Fruit fly (Drosophila melanogaster) whole organism, embryonic: ENCODE results near the gene Jhbp12.

Experiments used
- ATbp ChIP-seq: fragments of 200-800 bp; sonication (Bioruptor generic); optimal IDR thresholded peaks from 2 replicates; lab custom pipeline; 2017; ENCODE audit warnings: missing biosample characterization, mild to moderate bottlenecking, missing genetic modification characterization, missing genetic modification reagents
- CG1024 ChIP-seq: fragments of 200-800 bp; sonication (Bioruptor generic); IDR thresholded peaks from 2 replicates; pipeline ENCODE4 v1.3.6; 2022; ENCODE audit warnings: missing biosample characterization, missing genetic modification characterization
- CG11504 ChIP-seq: fragments of 200-800 bp; sonication (Bioruptor generic); optimal IDR thresholded peaks from 3 replicates; lab custom pipeline; 2019; ENCODE audit warnings: missing biosample characterization, mild to moderate bottlenecking, missing genetic modification characterization, moderate library complexity
- CG12071 ChIP-seq: fragments of 200-800 bp; sonication (Bioruptor generic); optimal IDR thresholded peaks from 3 replicates; lab custom pipeline; 2018; ENCODE audit warnings: missing biosample characterization, mild to moderate bottlenecking, missing genetic modification characterization
- CG12219 ChIP-seq: fragments of 200-800 bp; sonication (Bioruptor generic); optimal IDR thresholded peaks from 3 replicates; lab custom pipeline; 2018; ENCODE audit warnings: missing biosample characterization, mild to moderate bottlenecking, missing genetic modification characterization
- CG12299 ChIP-seq: fragments of 200-800 bp; sonication (Bioruptor generic); optimal IDR thresholded peaks from 2 replicates; lab custom pipeline; 2018; ENCODE audit warnings: missing biosample characterization, mild to moderate bottlenecking, missing genetic modification characterization
- CG12769 ChIP-seq: fragments of 200-800 bp; sonication (Bioruptor generic); optimal IDR thresholded peaks from 2 replicates; lab custom pipeline; 2019; ENCODE audit warnings: missing biosample characterization, mild to moderate bottlenecking, missing genetic modification characterization, moderate library complexity
- CG17568 ChIP-seq: fragments of 200-800 bp; sonication (Bioruptor generic); optimal IDR thresholded peaks from 2 replicates; lab custom pipeline; 2018; ENCODE audit warnings: missing biosample characterization, mild to moderate bottlenecking, missing genetic modification characterization, moderate library complexity
- CG2116 ChIP-seq: fragments of 200-800 bp; sonication (Bioruptor generic); optimal IDR thresholded peaks from 3 replicates; lab custom pipeline; 2018; ENCODE audit warnings: missing biosample characterization, mild to moderate bottlenecking, missing genetic modification characterization
- CG2129 ChIP-seq: fragments of 200-800 bp; sonication (Bioruptor generic); IDR thresholded peaks from 2 replicates; pipeline ENCODE4 v1.3.6; 2022; ENCODE audit warnings: missing biosample characterization, missing genetic modification characterization; ENCODE audit not compliant: partially characterized antibody
- CG30020 ChIP-seq: fragments of 200-800 bp; optimal IDR thresholded peaks from 2 replicates; lab custom pipeline; 2019; ENCODE audit warnings: missing biosample characterization, mild to moderate bottlenecking, missing genetic modification characterization, moderate library complexity
- CG31388 ChIP-seq: fragments of 200-800 bp; sonication (Bioruptor generic); optimal IDR thresholded peaks from 2 replicates; lab custom pipeline; 2016; ENCODE audit warnings: missing biosample characterization, missing genetic modification characterization
- CG31441 ChIP-seq: fragments of 200-800 bp; sonication (Bioruptor generic); IDR thresholded peaks from 2 replicates; pipeline ENCODE4 v1.3.6; 2022; ENCODE audit warnings: missing biosample characterization, missing genetic modification characterization
- CG3281 ChIP-seq: fragments of 200-800 bp; sonication (Bioruptor generic); optimal IDR thresholded peaks from 3 replicates; lab custom pipeline; 2017; ENCODE audit warnings: missing biosample characterization, mild to moderate bottlenecking, missing genetic modification characterization
- CG3726 ChIP-seq: fragments of 200-800 bp; sonication (Bioruptor generic); IDR thresholded peaks from 3 replicates; pipeline ENCODE4, ENCODE4 v1.3.6; 2022; ENCODE audit warnings: missing biosample characterization, missing genetic modification characterization
- CG4328 ChIP-seq: fragments of 200-800 bp; sonication (Bioruptor generic); optimal IDR thresholded peaks from 3 replicates; lab custom pipeline; 2017; ENCODE audit warnings: missing biosample characterization, missing genetic modification reagents, missing genetic modification characterization
- CG6254 ChIP-seq: fragments of 200-800 bp; sonication (Bioruptor generic); optimal IDR thresholded peaks from 3 replicates; lab custom pipeline; 2017; ENCODE audit warnings: mild to moderate bottlenecking, missing biosample characterization, missing genetic modification reagents, missing genetic modification characterization
- CG6791 ChIP-seq: fragments of 200-800 bp; sonication (Bioruptor generic); IDR thresholded peaks from 3 replicates; pipeline ENCODE4 v1.3.6; 2022; ENCODE audit warnings: missing biosample characterization, missing genetic modification characterization; ENCODE audit not compliant: partially characterized antibody
- CG7556 ChIP-seq: fragments of 200-800 bp; sonication (Bioruptor generic); optimal IDR thresholded peaks from 2 replicates; lab custom pipeline; 2017; ENCODE audit warnings: missing biosample characterization, mild to moderate bottlenecking, missing genetic modification characterization
- CG7745 ChIP-seq: fragments of 200-800 bp; sonication (Bioruptor generic); optimal IDR thresholded peaks from 2 replicates; lab custom pipeline; 2018; ENCODE audit warnings: missing biosample characterization, mild to moderate bottlenecking, missing genetic modification characterization, moderate library complexity
- CG8281 ChIP-seq: fragments of 200-800 bp; sonication (Bioruptor generic); optimal IDR thresholded peaks from 2 replicates; lab custom pipeline; 2018; ENCODE audit warnings: missing biosample characterization, mild to moderate bottlenecking, missing genetic modification characterization, moderate library complexity
- CG8765 ChIP-seq: fragments of 200-800 bp; sonication (Bioruptor generic); IDR thresholded peaks from 2 replicates; pipeline ENCODE4 v1.3.6; 2022; ENCODE audit warnings: missing biosample characterization, missing genetic modification characterization
- E2f2 ChIP-seq: fragments of 200-800 bp; sonication (Bioruptor generic); IDR thresholded peaks from 2 replicates; pipeline ENCODE4 v1.3.6; 2022; ENCODE audit warnings: missing biosample characterization, missing genetic modification characterization
- Elba2 ChIP-seq: fragments of 200-800 bp; sonication (Bioruptor generic); optimal IDR thresholded peaks from 3 replicates; lab custom pipeline; 2016; ENCODE audit warnings: missing biosample characterization, missing genetic modification characterization
- HLH54F ChIP-seq: fragments of 200-800 bp; sonication (Bioruptor generic); optimal IDR thresholded peaks from 3 replicates; lab custom pipeline; 2016; ENCODE audit warnings: missing biosample characterization, missing genetic modification characterization
- HmgZ ChIP-seq: fragments of 200-800 bp; sonication (Bioruptor generic); optimal IDR thresholded peaks from 2 replicates; lab custom pipeline; 2018; ENCODE audit warnings: missing biosample characterization, mild to moderate bottlenecking, missing genetic modification characterization
- Hsf ChIP-seq: fragments of 200-800 bp; sonication (Bioruptor generic); optimal IDR thresholded peaks from 3 replicates; lab custom pipeline; 2016; ENCODE audit warnings: missing biosample characterization, missing genetic modification characterization
- YL-1 ChIP-seq: fragments of 200-800 bp; sonication (Bioruptor generic); optimal IDR thresholded peaks from 3 replicates; lab custom pipeline; 2017; ENCODE audit warnings: missing biosample characterization, mild to moderate bottlenecking, missing genetic modification characterization
- ara ChIP-seq: fragments of 200-800 bp; sonication (Bioruptor generic); IDR thresholded peaks from 2 replicates; pipeline ENCODE4 v1.3.6; 2022; ENCODE audit warnings: missing biosample characterization, missing genetic modification characterization
- ato ChIP-seq: fragments of 200-800 bp; sonication (Bioruptor generic); IDR thresholded peaks from 2 replicates; pipeline ENCODE4 v1.3.6; 2022; ENCODE audit warnings: missing biosample characterization, missing genetic modification characterization; ENCODE audit not compliant: partially characterized antibody
- btn ChIP-seq: fragments of 200-800 bp; sonication (Bioruptor generic); optimal IDR thresholded peaks from 2 replicates; lab custom pipeline; 2016; ENCODE audit warnings: missing biosample characterization, missing genetic modification characterization
- da ChIP-seq: fragments of 200-800 bp; sonication (Bioruptor generic); optimal IDR thresholded peaks from 2 replicates; lab custom pipeline; 2016; ENCODE audit warnings: missing biosample characterization, missing genetic modification characterization
- dpn ChIP-seq, 2 experiments: fragments of 200-800 bp; sonication (Bioruptor generic); optimal IDR thresholded peaks; 3 replicates each; lab custom pipeline; 2016; ENCODE audit warnings: missing biosample characterization in 2 of 2, missing genetic modification characterization in 2 of 2
- eyg ChIP-seq: fragments of 200-800 bp; sonication (Bioruptor generic); optimal IDR thresholded peaks from 3 replicates; lab custom pipeline; 2016; ENCODE audit warnings: missing biosample characterization, missing genetic modification characterization
- hkb ChIP-seq, 2 experiments: fragments of 200-800 bp in 1 of 2; fragments of >200 bp in 1 of 2; sonication (Bioruptor generic) in 1 of 2; IDR thresholded peaks in 1 of 2; optimal IDR thresholded peaks in 1 of 2; 2 replicates each; pipeline versions ENCODE4 v1.3.6 to Lab custom; 2017 to 2022; ENCODE audit warnings: missing biosample characterization in 1 of 2, missing genetic modification characterization in 1 of 2
- inv ChIP-seq: fragments of 200-800 bp; sonication (Bioruptor generic); IDR thresholded peaks from 2 replicates; pipeline ENCODE4 v1.3.6; 2022; ENCODE audit warnings: missing biosample characterization, missing genetic modification characterization; ENCODE audit not compliant: partially characterized antibody
- jumu ChIP-seq: fragments of 200-800 bp; sonication (Bioruptor generic); optimal IDR thresholded peaks from 3 replicates; lab custom pipeline; 2016; ENCODE audit warnings: missing biosample characterization, missing genetic modification characterization
- lola ChIP-seq, 3 experiments: fragments of >200 bp in 2 of 3; fragments of 200-800 bp in 1 of 3; sonication (Bioruptor generic) in 1 of 3; optimal IDR thresholded peaks; 2 replicates each; lab custom pipeline; 2017 to 2019; ENCODE audit warnings: missing biosample characterization in 3 of 3, missing genetic modification characterization in 3 of 3, mild to moderate bottlenecking in 1 of 3, moderate library complexity in 1 of 3
- nerfin-2 ChIP-seq: fragments of 200-800 bp; sonication (Bioruptor generic); IDR thresholded peaks from 2 replicates; pipeline ENCODE4 v1.3.6; 2022; ENCODE audit warnings: missing biosample characterization, missing genetic modification characterization; ENCODE audit not compliant: partially characterized antibody
- run ChIP-seq: fragments of 200-800 bp; sonication (Bioruptor generic); optimal IDR thresholded peaks from 3 replicates; lab custom pipeline; 2018; ENCODE audit warnings: missing biosample characterization, mild to moderate bottlenecking, missing genetic modification characterization
- ssp ChIP-seq: fragments of 200-800 bp; sonication (Bioruptor generic); IDR thresholded peaks from 2 replicates; pipeline ENCODE4 v1.3.6; 2022; ENCODE audit warnings: missing biosample characterization, missing genetic modification characterization
- tin ChIP-seq: fragments of 200-800 bp; sonication (Bioruptor generic); optimal IDR thresholded peaks from 3 replicates; lab custom pipeline; 2016; ENCODE audit warnings: missing biosample characterization, missing genetic modification characterization
- tio ChIP-seq: fragments of 200-800 bp; sonication (Bioruptor generic); optimal IDR thresholded peaks from 2 replicates; lab custom pipeline; 2017; ENCODE audit warnings: missing biosample characterization, missing genetic modification characterization, inconsistent platforms
- toy ChIP-seq: fragments of 200-800 bp; sonication (Bioruptor generic); IDR thresholded peaks from 2 replicates; pipeline ENCODE4 v1.3.6; 2022; ENCODE audit warnings: missing biosample characterization, missing genetic modification characterization
- trh ChIP-seq: fragments of 200-800 bp; sonication (Bioruptor generic); optimal IDR thresholded peaks from 2 replicates; lab custom pipeline; 2016; ENCODE audit warnings: missing biosample characterization, missing genetic modification characterization
- tup ChIP-seq: fragments of 200-800 bp; sonication (Bioruptor generic); optimal IDR thresholded peaks from 2 replicates; lab custom pipeline; 2016; ENCODE audit warnings: missing biosample characterization, mild to moderate bottlenecking, missing genetic modification characterization, moderate library complexity
- unc-4 ChIP-seq: fragments of 200-800 bp; sonication (Bioruptor generic); IDR thresholded peaks from 2 replicates; pipeline ENCODE4 v1.3.6; 2022; ENCODE audit warnings: missing biosample characterization, missing genetic modification characterization; ENCODE audit not compliant: partially characterized antibody
- vfl ChIP-seq: fragments of 200-800 bp; sonication (Bioruptor generic); optimal IDR thresholded peaks from 2 replicates; lab custom pipeline; 2016; ENCODE audit warnings: missing biosample characterization, missing genetic modification characterization
- wor ChIP-seq: fragments of 200-800 bp; sonication (Bioruptor generic); IDR thresholded peaks from 2 replicates; pipeline ENCODE4 v1.3.6; 2022; ENCODE audit warnings: missing biosample characterization, missing genetic modification characterization
- zen ChIP-seq: fragments of 200-800 bp; sonication (Bioruptor generic); optimal IDR thresholded peaks from 3 replicates; lab custom pipeline; 2018; ENCODE audit warnings: missing biosample characterization, mild to moderate bottlenecking, missing genetic modification characterization, moderate library complexity

Jhbp12 gene

dm6 chr3R:24530328-24530727 is 5.7 kb downstream of the Jhbp12 start, which contains the start of the genes CG13623 and ana1 (continued):
- TF ChIP-seq da (GFP tag; lab: Kevin White, UChicago) (no peak), CG12071 (GFP tag; lab: Kevin White, UChicago) (no peak), CG12769 (tag; lab: Kevin White, UChicago) (no peak), hkb (optimal IDR thresholded peaks at IDR 0.05; lab: Kevin White, UChicago) (peak; percentile 20), hkb (GFP tag; IDR thresholded peaks at IDR 0.05; lab: Robert Waterston, UW) (no peak), HLH54F (GFP tag; lab: Kevin White, UChicago) (no peak), inv (peak; percentile 47), CG2129 (GFP tag; lab: Robert Waterston, UW) (peak; percentile 21; the same call in 1 of the 2 replicates), ato (0 out of 2 replicates have a peak, but pooled peaks have one; percentile 15), trh (no peak), CG8765 (no peak), Elba2 (GFP tag; lab: Kevin White, UChicago) (peak; percentile 51), CG7745 (no peak), CG7556 (GFP tag; lab: Kevin White, UChicago) (no peak), CG17568 (GFP tag; lab: Kevin White, UChicago) (no peak), dpn (GFP tag; optimal IDR thresholded peaks at IDR 0.05; lab: Kevin White, UChicago) (no peak), Hsf (GFP tag; lab: Kevin White, UChicago) (no peak), vfl (GFP tag; lab: Kevin White, UChicago) (no peak), CG3726 (GFP tag; lab: Robert Waterston, UW) (no peak), CG11504 (tag; lab: Kevin White, UChicago) (no peak), CG1024 (no peak), CG4328 (GFP tag; lab: Kevin White, UChicago) (no peak), tin (GFP tag; lab: Kevin White, UChicago) (no peak), CG6791 (GFP tag; lab: Robert Waterston, UW) (no peak), ATbp (GFP tag; lab: Kevin White, UChicago) (no peak), E2f2 (peak; percentile 85), eyg (GFP tag; lab: Kevin White, UChicago) (no peak), CG12299 (tag; lab: Kevin White, UChicago) (no peak), wor (GFP tag; lab: Robert Waterston, UW) (no peak), lola (GFP tag; optimal IDR thresholded peaks at IDR 0.05; lab: Kevin White, UChicago) (no peak), nerfin-2 (GFP tag; lab: Robert Waterston, UW) (no peak), toy (no peak), HmgZ (peak; percentile 1), CG31388 (GFP tag; lab: Kevin White, UChicago) (no peak), CG6254 (no peak), zen (tag; lab: Kevin White, UChicago) (no peak), unc-4 (GFP tag; lab: Robert Waterston, UW) (peak; percentile 69), CG8281 (tag; lab: Kevin White, UChicago) (no peak), run (tag; lab: Kevin White, UChicago) (no peak), CG30020 (tag; lab: Kevin White, UChicago) (no peak), YL-1 (GFP tag; lab: Kevin White, UChicago) (peak; percentile 80), tio (GFP tag; lab: Kevin White, UChicago) (no peak), CG2116 (GFP tag; lab: Kevin White, UChicago) (peak; percentile 68), tup (no peak), CG31441 (GFP tag; lab: Robert Waterston, UW) (no peak), CG3281 (no peak), ssp (GFP tag; lab: Robert Waterston, UW) (no peak), CG12219 (no peak), jumu (GFP tag; lab: Kevin White, UChicago) (no peak), btn (GFP tag; lab: Kevin White, UChicago) (no peak), ara (GFP tag; lab: Robert Waterston, UW) (no peak)
